Fruit fly (Drosophila melanogaster) whole organism, embryonic: ENCODE data around the gene CG43136.

Experiments used
- Aef1 ChIP-seq: fragments of 200-800 bp; sonication (Bioruptor generic); IDR thresholded peaks from 3 replicates; pipeline ENCODE4 v1.3.6; 2022; ENCODE audit warnings: missing biosample characterization, missing genetic modification characterization
- B-H2 ChIP-seq: fragments of 200-800 bp; sonication (Bioruptor generic); optimal IDR thresholded peaks from 2 replicates; lab custom pipeline; 2018; ENCODE audit warnings: missing biosample characterization, mild to moderate bottlenecking, missing genetic modification characterization
- BtbVII ChIP-seq: fragments of 200-800 bp; sonication (Bioruptor generic); optimal IDR thresholded peaks from 3 replicates; lab custom pipeline; 2017; ENCODE audit warnings: missing biosample characterization, mild to moderate bottlenecking, missing genetic modification characterization
- CG10366 ChIP-seq: fragments of 200-800 bp; sonication (Bioruptor generic); IDR thresholded peaks from 2 replicates; pipeline ENCODE4 v1.3.6; 2022; ENCODE audit warnings: missing biosample characterization, missing genetic modification characterization
- CG10959 ChIP-seq: fragments of 200-800 bp; sonication (Bioruptor generic); IDR thresholded peaks from 2 replicates; pipeline ENCODE4 v1.3.6; 2022; ENCODE audit warnings: missing biosample characterization, missing genetic modification characterization
- CG11695 ChIP-seq: fragments of 200-800 bp; sonication (Bioruptor generic); IDR thresholded peaks from 3 replicates; pipeline ENCODE4 v1.3.6; 2022; ENCODE audit warnings: missing biosample characterization, missing genetic modification characterization
- CG12744 ChIP-seq: fragments of 200-800 bp; sonication (Bioruptor generic); optimal IDR thresholded peaks from 2 replicates; lab custom pipeline; 2016; ENCODE audit warnings: missing biosample characterization, missing genetic modification characterization
- CG13287 ChIP-seq: fragments of 200-800 bp; sonication (Bioruptor generic); IDR thresholded peaks from 2 replicates; pipeline ENCODE4 v1.3.6; 2022; ENCODE audit warnings: missing biosample characterization, missing genetic modification characterization; ENCODE audit not compliant: partially characterized antibody
- CG15269 ChIP-seq: fragments of 200-800 bp; sonication (Bioruptor generic); optimal IDR thresholded peaks from 2 replicates; lab custom pipeline; 2018; ENCODE audit warnings: missing biosample characterization, mild to moderate bottlenecking, missing genetic modification characterization, moderate library complexity
- CG17359 ChIP-seq: fragments of 200-800 bp; sonication (Bioruptor generic); optimal IDR thresholded peaks from 3 replicates; lab custom pipeline; 2018; ENCODE audit warnings: missing biosample characterization, mild to moderate bottlenecking, missing genetic modification characterization, moderate library complexity
- CG17385 ChIP-seq: fragments of 200-800 bp; sonication (Bioruptor generic); optimal IDR thresholded peaks from 3 replicates; lab custom pipeline; 2018; ENCODE audit warnings: missing biosample characterization, mild to moderate bottlenecking, missing genetic modification characterization
- CG2120 ChIP-seq: fragments of 200-800 bp; sonication (Bioruptor generic); optimal IDR thresholded peaks from 3 replicates; lab custom pipeline; 2016; ENCODE audit warnings: missing biosample characterization, missing genetic modification characterization
- CG2712 ChIP-seq: fragments of 200-800 bp; optimal IDR thresholded peaks from 3 replicates; lab custom pipeline; 2019; ENCODE audit warnings: missing biosample characterization, mild to moderate bottlenecking, missing genetic modification characterization, moderate library complexity
- CG31441 ChIP-seq: fragments of 200-800 bp; sonication (Bioruptor generic); IDR thresholded peaks from 2 replicates; pipeline ENCODE4 v1.3.6; 2022; ENCODE audit warnings: missing biosample characterization, missing genetic modification characterization
- CG4730 ChIP-seq: fragments of 200-800 bp; sonication (Bioruptor generic); IDR thresholded peaks from 2 replicates; pipeline ENCODE4 v1.3.6; 2022; ENCODE audit warnings: missing biosample characterization, missing genetic modification characterization
- CG6175 ChIP-seq: fragments of 200-800 bp; sonication (Bioruptor generic); IDR thresholded peaks from 3 replicates; pipeline ENCODE4 v1.3.6; 2022; ENCODE audit warnings: missing biosample characterization, missing genetic modification characterization
- CG6272 ChIP-seq: fragments of 200-800 bp; sonication (Bioruptor generic); IDR thresholded peaks from 2 replicates; pipeline ENCODE4 v1.3.6; 2022; ENCODE audit warnings: missing biosample characterization, missing genetic modification characterization
- CG7372 ChIP-seq: fragments of 200-800 bp; sonication (Bioruptor generic); IDR thresholded peaks from 2 replicates; pipeline ENCODE4 v1.3.6; 2022; ENCODE audit warnings: missing biosample characterization, missing genetic modification characterization
- CTCF ChIP-seq: fragments of 200-800 bp; sonication (Bioruptor generic); optimal IDR thresholded peaks from 2 replicates; lab custom pipeline; 2017; ENCODE audit warnings: missing biosample characterization, mild to moderate bottlenecking, missing genetic modification characterization, moderate library complexity
- CkIIα-i1 ChIP-seq: fragments of 200-800 bp; sonication (Bioruptor generic); IDR thresholded peaks from 2 replicates; pipeline ENCODE4 v1.3.6; 2022; ENCODE audit warnings: missing biosample characterization, missing genetic modification characterization
- Dip2 ChIP-seq: fragments of 200-800 bp; sonication (Bioruptor generic); IDR thresholded peaks from 2 replicates; pipeline ENCODE4 v1.3.6; 2022; ENCODE audit warnings: missing biosample characterization, missing genetic modification characterization
- GATAe ChIP-seq: fragments of 200-800 bp; sonication (Bioruptor generic); conservative IDR thresholded peaks from 2 replicates; pipeline ENCODE4 v1.3.6; 2022; ENCODE audit warnings: missing biosample characterization, missing genetic modification characterization
- Hsf ChIP-seq: fragments of 200-800 bp; sonication (Bioruptor generic); optimal IDR thresholded peaks from 3 replicates; lab custom pipeline; 2016; ENCODE audit warnings: missing biosample characterization, missing genetic modification characterization
- Lhr ChIP-seq: fragments of 200-800 bp; sonication (Bioruptor generic); optimal IDR thresholded peaks from 3 replicates; lab custom pipeline; 2017; ENCODE audit warnings: mild to moderate bottlenecking, missing biosample characterization, missing genetic modification reagents, missing genetic modification characterization
- Med ChIP-seq: fragments of 200-800 bp; sonication (Bioruptor generic); peaks from one replicate; lab custom pipeline; 2016; ENCODE audit warnings: missing biosample characterization, missing genetic modification characterization, mild to moderate bottlenecking, inconsistent platforms, moderate library complexity
- Optix ChIP-seq: fragments of 200-800 bp; sonication (Bioruptor generic); IDR thresholded peaks from 3 replicates; pipeline ENCODE4 v1.3.6; 2022; ENCODE audit warnings: missing biosample characterization, missing genetic modification characterization
- PHDP ChIP-seq: fragments of 200-800 bp; sonication (Bioruptor generic); optimal IDR thresholded peaks from 3 replicates; lab custom pipeline; 2018; ENCODE audit warnings: missing biosample characterization, mild to moderate bottlenecking, missing genetic modification characterization, moderate library complexity
- Rfx ChIP-seq: fragments of 200-800 bp; sonication (Bioruptor generic); IDR thresholded peaks from 2 replicates; pipeline ENCODE4 v1.3.6; 2022; ENCODE audit warnings: missing biosample characterization, missing genetic modification characterization
- Sox100B ChIP-seq: fragments of 200-800 bp; sonication (Bioruptor generic); optimal IDR thresholded peaks from 3 replicates; lab custom pipeline; 2018; ENCODE audit warnings: missing biosample characterization, mild to moderate bottlenecking, missing genetic modification characterization
- Sox102F ChIP-seq: fragments of 200-800 bp; sonication (Bioruptor generic); optimal IDR thresholded peaks from 2 replicates; lab custom pipeline; 2018; ENCODE audit warnings: missing biosample characterization, mild to moderate bottlenecking, missing genetic modification characterization, moderate library complexity
- Sry-β ChIP-seq: fragments of 200-800 bp; sonication (Bioruptor generic); optimal IDR thresholded peaks from 2 replicates; lab custom pipeline; 2018; ENCODE audit warnings: missing biosample characterization, mild to moderate bottlenecking, missing genetic modification characterization, moderate library complexity
- ab ChIP-seq: fragments of 200-800 bp; sonication (Bioruptor generic); optimal IDR thresholded peaks from 2 replicates; lab custom pipeline; 2016; ENCODE audit warnings: missing biosample characterization, missing genetic modification characterization
- ap ChIP-seq: fragments of 200-800 bp; sonication (Bioruptor generic); IDR thresholded peaks from 2 replicates; pipeline ENCODE4 v1.3.6; 2022; ENCODE audit warnings: missing biosample characterization, missing genetic modification characterization
- ash1 ChIP-seq: fragments of 200-800 bp; sonication (Bioruptor generic); optimal IDR thresholded peaks from 2 replicates; lab custom pipeline; 2018; ENCODE audit warnings: missing biosample characterization, mild to moderate bottlenecking, missing genetic modification characterization
- dan ChIP-seq: fragments of 200-800 bp; sonication (Bioruptor generic); IDR thresholded peaks from 2 replicates; pipeline ENCODE4 v1.3.6; 2022; ENCODE audit warnings: missing biosample characterization, missing genetic modification characterization
- dm ChIP-seq: fragments of 200-800 bp; sonication (Bioruptor generic); optimal IDR thresholded peaks from 3 replicates; lab custom pipeline; 2016; ENCODE audit warnings: missing biosample characterization, missing genetic modification characterization
- dpn ChIP-seq, 2 experiments: fragments of 200-800 bp; sonication (Bioruptor generic); optimal IDR thresholded peaks; 3 replicates each; lab custom pipeline; 2016; ENCODE audit warnings: missing biosample characterization in 2 of 2, missing genetic modification characterization in 2 of 2
- ewg ChIP-seq: fragments of 200-800 bp; sonication (Bioruptor generic); optimal IDR thresholded peaks from 3 replicates; lab custom pipeline; 2017; ENCODE audit warnings: mild to moderate bottlenecking, missing biosample characterization, missing genetic modification reagents, missing genetic modification characterization
- fd96Cb ChIP-seq: fragments of 200-800 bp; sonication (Bioruptor generic); optimal IDR thresholded peaks from 2 replicates; lab custom pipeline; 2018; ENCODE audit warnings: missing biosample characterization, mild to moderate bottlenecking, missing genetic modification characterization, moderate library complexity
- gce ChIP-seq: fragments of 200-800 bp; sonication (Bioruptor generic); IDR thresholded peaks from 3 replicates; pipeline ENCODE4 v1.3.6; 2022; ENCODE audit warnings: missing biosample characterization, missing genetic modification characterization
- hb ChIP-seq: fragments of 200-800 bp; sonication (Bioruptor generic); IDR thresholded peaks from 3 replicates; pipeline ENCODE4 v1.3.6; 2022; ENCODE audit warnings: missing biosample characterization, missing genetic modification characterization; ENCODE audit not compliant: partially characterized antibody
- hth ChIP-seq: fragments of >200 bp; optimal IDR thresholded peaks from 2 replicates; lab custom pipeline; 2017; ENCODE audit warnings: inconsistent platforms
- kni ChIP-seq: fragments of 200-800 bp; sonication (Bioruptor generic); optimal IDR thresholded peaks from 3 replicates; lab custom pipeline; 2017; ENCODE audit warnings: mild to moderate bottlenecking, missing biosample characterization, missing genetic modification reagents, missing genetic modification characterization
- pan ChIP-seq, 4 experiments: fragments of >200 bp in 3 of 4; fragments of 200-800 bp in 1 of 4; sonication (Bioruptor generic) in 1 of 4; optimal IDR thresholded peaks in 3 of 4; IDR thresholded peaks in 1 of 4; 2 replicates each; pipeline versions ENCODE4 v1.3.6 to Lab custom; 2017 to 2022; ENCODE audit warnings: missing biosample characterization in 2 of 4, missing genetic modification characterization in 2 of 4, mixed read lengths in 1 of 4
- prd ChIP-seq, 3 experiments: fragments of >200 bp in 2 of 3; fragments of 200-800 bp in 1 of 3; sonication (Bioruptor generic) in 1 of 3; optimal IDR thresholded peaks in 2 of 3; IDR thresholded peaks in 1 of 3; 2 replicates in 2 of 3; 3 replicates in 1 of 3; pipeline versions ENCODE4 v1.3.6 to Lab custom; 2017 to 2022; ENCODE audit warnings: missing biosample characterization in 1 of 3, missing genetic modification characterization in 1 of 3
- ranshi ChIP-seq: fragments of 200-800 bp; sonication (Bioruptor generic); IDR thresholded peaks from 2 replicates; pipeline ENCODE4 v1.3.6; 2022; ENCODE audit warnings: missing biosample characterization, missing genetic modification characterization
- ttk ChIP-seq: fragments of 200-800 bp; sonication (Bioruptor generic); IDR thresholded peaks from 2 replicates; pipeline ENCODE4 v2.1.2; 2022; ENCODE audit warnings: missing biosample characterization, missing genetic modification characterization

CG43136 gene

dm6 chrX:5896809-5897700 lies 43.5 kb downstream of the CG43136 start (continued):
- TF ChIP-seq pan (optimal IDR thresholded peaks at IDR 0.05; lab: Kevin White, UChicago) (no peak), pan (GFP tag; optimal IDR thresholded peaks at IDR 0.05 in 1 of 2, IDR thresholded peaks at IDR 0.05 in 1 of 2) (peak in 1 of 2 experiments; percentile 46), CG11695 (peak; percentile 47; the same call in 1 of the 3 replicates), CG15269 (tag; lab: Kevin White, UChicago) (peak; percentile 30), hth (lab: Kevin White, UChicago) (no peak), Med (GFP tag; lab: Kevin White, UChicago) (peak; percentile 85), CG2120 (GFP tag; lab: Kevin White, UChicago) (peak; percentile 46), Sox102F (peak; percentile 53), prd (optimal IDR thresholded peaks at IDR 0.05; lab: Kevin White, UChicago) (no peak), prd (GFP tag; IDR thresholded peaks at IDR 0.05; lab: Robert Waterston, UW) (peak; percentile 65; the same call in 2 of the 3 replicates), CG31441 (GFP tag; lab: Robert Waterston, UW) (0 out of 2 replicates have a peak, but pooled peaks have one; percentile 15), ttk (0 out of 2 replicates have a peak, but pooled peaks have one; percentile 33), Optix (GFP tag; lab: Robert Waterston, UW) (0 out of 3 replicates have a peak, but pooled peaks have one; percentile 37), CG17359 (tag; lab: Kevin White, UChicago) (peak; percentile 31), Aef1 (peak; percentile 26; the same call in 1 of the 3 replicates), CG2712 (tag; lab: Kevin White, UChicago) (peak; percentile 13), ap (no peak), Lhr (GFP tag; lab: Kevin White, UChicago) (no peak), fd96Cb (peak; percentile 11), Hsf (GFP tag; lab: Kevin White, UChicago) (peak; percentile 35), dpn (GFP tag; optimal IDR thresholded peaks at IDR 0.05; lab: Kevin White, UChicago) (peak in 1 of 2 experiments; percentile 39), dm (GFP tag; lab: Kevin White, UChicago) (no peak), CG6272 (no peak), gce (GFP tag; lab: Robert Waterston, UW) (no peak), CG4730 (GFP tag; lab: Robert Waterston, UW) (peak; percentile 36; the same call in 1 of the 2 replicates), CG10366 (peak; percentile 48), CG6175 (no peak), BtbVII (GFP tag; lab: Kevin White, UChicago) (peak; percentile 6), CG10959 (GFP tag; lab: Robert Waterston, UW) (0 out of 2 replicates have a peak, but pooled peaks have one; percentile 10)

dm6 chrX:5899241-5900145 lies 45.9 kb downstream of the CG43136 start:
- TF ChIP-seq CG17385 (GFP tag; lab: Kevin White, UChicago), result no peak
- TF ChIP-seq Sry-β (GFP tag; lab: Kevin White, UChicago), result no peak
- TF ChIP-seq CG12744 (GFP tag; lab: Kevin White, UChicago), result no peak
- no peak for TF ChIP-seq Sox100B
- no peak for TF ChIP-seq ab (GFP tag; lab: Kevin White, UChicago)
- TF ChIP-seq dan (GFP tag; lab: Robert Waterston, UW), result no peak
- peak; percentile 22 for TF ChIP-seq ash1 (GFP tag; lab: Kevin White, UChicago)
- no peak for TF ChIP-seq CG7372 (GFP tag; lab: Robert Waterston, UW)
- TF ChIP-seq B-H2 (GFP tag; lab: Kevin White, UChicago), result peak; percentile 8
- peak; percentile 21; the same call in 1 of the 2 replicates for TF ChIP-seq Rfx (GFP tag; lab: Robert Waterston, UW)
- no peak for TF ChIP-seq Dip2
- no peak for TF ChIP-seq CTCF (GFP tag; lab: Kevin White, UChicago)
- TF ChIP-seq CG13287 (GFP tag; lab: Robert Waterston, UW), result peak; percentile 17; the same call in 1 of the 2 replicates
- no peak for TF ChIP-seq hb (GFP tag; lab: Robert Waterston, UW)
- TF ChIP-seq kni (GFP tag; lab: Kevin White, UChicago), result peak; percentile 80
- peak; percentile 54 for TF ChIP-seq ewg (GFP tag; lab: Kevin White, UChicago)
- no peak for TF ChIP-seq GATAe
- no peak for TF ChIP-seq PHDP (tag; lab: Kevin White, UChicago)
- 0 out of 2 replicates have a peak, but pooled peaks have one; percentile 42 for TF ChIP-seq CkIIα-i1 (GFP tag; lab: Robert Waterston, UW)
- no peak for TF ChIP-seq ranshi (GFP tag; lab: Robert Waterston, UW)
